Worm (Caenorhabditis elegans) whole organism, L4/young adult: Measurements from ENCODE around the gene T14G8.6.

Source experiments
- W03F9.2 ChIP-seq: fragments of 150-350 bp; optimal IDR thresholded peaks from 2 replicates; lab custom pipeline; 2014; ENCODE audit warnings: missing biosample characterization, missing genetic modification characterization
- dao-5 ChIP-seq: sonication (generic microtip); optimal IDR thresholded peaks from 2 replicates; lab custom pipeline; 2016; ENCODE audit warnings: missing genotype, missing genetic modification characterization, moderate library complexity, missing compliant biosample characterization
- him-1 ChIP-seq: sonication (generic microtip); optimal IDR thresholded peaks from 2 replicates; lab custom pipeline; 2016; ENCODE audit warnings: missing genotype, missing genetic modification reagents, missing genetic modification characterization, missing compliant biosample characterization

DNA sequence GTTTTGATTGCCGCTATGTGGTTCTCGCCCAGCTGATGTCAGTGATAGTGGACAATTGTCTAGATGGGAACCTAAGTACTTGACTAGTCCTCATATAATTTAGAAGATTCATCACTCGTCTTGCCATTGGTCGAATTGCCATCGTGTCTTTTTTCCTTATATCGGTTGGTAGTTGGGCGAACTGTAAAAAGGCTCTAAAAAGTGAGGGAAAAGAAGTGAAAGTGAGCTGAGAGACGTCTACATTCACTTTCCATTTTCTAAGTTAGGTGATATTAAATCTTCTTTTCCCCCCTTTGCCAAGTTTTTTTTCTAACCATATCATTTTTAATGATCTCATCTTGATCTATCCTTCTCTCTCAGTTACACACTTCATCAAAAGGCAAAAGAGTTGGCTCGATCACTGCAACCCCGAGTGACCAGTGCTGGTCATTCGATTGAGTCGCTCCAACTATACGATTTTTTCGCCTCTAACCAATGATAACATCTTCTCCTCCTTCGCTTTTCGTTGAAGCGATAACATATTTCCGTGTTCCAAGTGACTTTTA is 12.2 kb upstream of the T14G8.6 start:
- TF ChIP-seq him-1 (no peak), W03F9.2 (no peak), dao-5 (tag; lab: Kevin White, UChicago) (no peak)
